Worm (Caenorhabditis elegans) whole organism, young adult: Measurements from ENCODE around the gene T13A10.1.

ENCODE experiments used
- B0261.1 ChIP-seq: sonication (generic microtip); optimal IDR thresholded peaks from 2 replicates; lab custom pipeline; 2016; ENCODE audit warnings: mild to moderate bottlenecking, missing genetic modification characterization, moderate library complexity, missing compliant biosample characterization
- F22D6.2 ChIP-seq: sonication (generic microtip); optimal IDR thresholded peaks from 2 replicates; lab custom pipeline; 2016; ENCODE audit warnings: mild to moderate bottlenecking, missing genetic modification characterization, missing compliant biosample characterization
- F39B2.1 ChIP-seq: fragments of 200-800 bp; sonication (Bioruptor generic); IDR thresholded peaks from 2 replicates; pipeline ENCODE4 v1.3.6; 2022; ENCODE audit warnings: missing genetic modification reagents, missing genetic modification characterization, missing compliant biosample characterization
- F49E8.2 ChIP-seq: sonication (generic microtip); optimal IDR thresholded peaks from 3 replicates; lab custom pipeline; 2017; ENCODE audit warnings: missing genetic modification characterization, mild to moderate bottlenecking, missing compliant biosample characterization, antibody characterized with exemption, moderate library complexity; ENCODE audit not compliant: insufficient read depth
- attf-6 ChIP-seq: fragments of 200-800 bp; sonication (Bioruptor generic); IDR thresholded peaks from 2 replicates; pipeline ENCODE4 v1.3.6; 2022; ENCODE audit warnings: missing genetic modification reagents, missing genetic modification characterization, missing compliant biosample characterization
- dpff-1 ChIP-seq: sonication (generic microtip); optimal IDR thresholded peaks from 2 replicates; lab custom pipeline; 2017; ENCODE audit warnings: mild to moderate bottlenecking, missing genetic modification characterization, missing compliant biosample characterization
- ets-4 ChIP-seq: fragments of 200-800 bp; sonication (Bioruptor generic); optimal IDR thresholded peaks from 2 replicates; lab custom pipeline; 2018; ENCODE audit warnings: mild to moderate bottlenecking, missing genetic modification characterization, missing compliant biosample characterization
- him-1 ChIP-seq: sonication (generic microtip); optimal IDR thresholded peaks from 2 replicates; lab custom pipeline; 2016; ENCODE audit warnings: missing genotype, missing genetic modification reagents, missing genetic modification characterization, missing compliant biosample characterization
- lin-54 ChIP-seq: fragments of 200-800 bp; sonication (Bioruptor generic); optimal IDR thresholded peaks from 2 replicates; lab custom pipeline; 2018; ENCODE audit warnings: mild to moderate bottlenecking, missing genetic modification characterization, missing compliant biosample characterization
- madf-6 ChIP-seq: fragments of 200-800 bp; sonication (Bioruptor generic); IDR thresholded peaks from 2 replicates; pipeline ENCODE4 v1.3.6; 2022; ENCODE audit warnings: missing genetic modification reagents, missing genetic modification characterization, missing compliant biosample characterization
- nfyb-1 ChIP-seq: fragments of 200-800 bp; sonication (Bioruptor generic); IDR thresholded peaks from 2 replicates; pipeline ENCODE4 v1.3.6; 2022; ENCODE audit warnings: missing genetic modification reagents, missing genetic modification characterization, missing compliant biosample characterization
- pha-4 ChIP-seq: fragments of 150-350 bp; sonication (generic microtip); optimal IDR thresholded peaks from 2 replicates; lab custom pipeline; 2014; ENCODE audit warnings: missing biosample characterization, missing genetic modification reagents, missing genetic modification characterization
- rec-8 ChIP-seq, 2 experiments: sonication (generic microtip); optimal IDR thresholded peaks; 2 replicates each; lab custom pipeline; 2016; ENCODE audit warnings: mild to moderate bottlenecking in 2 of 2, missing genetic modification characterization in 2 of 2, missing genetic modification reagents in 2 of 2, missing genotype in 2 of 2, missing biosample characterization in 1 of 2, missing compliant biosample characterization in 1 of 2, moderate library complexity in 1 of 2

ce11 chrIV:6259732-6260131, 16.1 kb upstream of the T13A10.1 start, which contains the start of gene nlp-16:
- TF ChIP-seq dpff-1 (tag; lab: Kevin White, UChicago) (no peak), ets-4 (GFP tag; lab: Kevin White, UChicago) (no peak), attf-6 (GFP tag; lab: Robert Waterston, UW) (no peak), him-1 (tag; lab: Kevin White, UChicago) (no peak), madf-6 (GFP tag; lab: Robert Waterston, UW) (no peak), F49E8.2 (no peak), F39B2.1 (GFP tag; lab: Robert Waterston, UW) (no peak), B0261.1 (tag; lab: Kevin White, UChicago) (no peak), rec-8 (tag; optimal IDR thresholded peaks at IDR 0.05; lab: Kevin White, UChicago) (no peak), pha-4 (tag; lab: Kevin White, UChicago) (no peak), lin-54 (GFP tag; lab: Kevin White, UChicago) (no peak), nfyb-1 (GFP tag; lab: Robert Waterston, UW) (no peak), F22D6.2 (no peak)
